Worm (Caenorhabditis elegans): Measurements from ENCODE around the gene scav-3.

Gene scav-3

ce11 chrIII:12428799-12429351 lies 27.8 kb downstream of the scav-3 start:
- TF ChIP-seq pes-1 (GFP tag; IDR thresholded peaks at IDR 0.05) = no peak
- no peak for TF ChIP-seq tbx-37 (GFP tag; conservative IDR thresholded peaks at IDR 0.05)
- TF ChIP-seq sea-1 (GFP tag; conservative IDR thresholded peaks at IDR 0.05) = no peak
- no peak for TF ChIP-seq tbx-11 (GFP tag; IDR thresholded peaks at IDR 0.05)
- TF ChIP-seq ets-7 (tag; optimal IDR thresholded peaks at IDR 0.05) = no peak
- no peak for TF ChIP-seq F13C5.2 (tag; optimal IDR thresholded peaks at IDR 0.05)
- no peak for TF ChIP-seq ama-1 (optimal IDR thresholded peaks at IDR 0.05)
- TF ChIP-seq ceh-36 (tag; optimal IDR thresholded peaks at IDR 0.05) = no peak
- TF ChIP-seq flt-1 (GFP tag; IDR thresholded peaks at IDR 0.05) = no peak
- no peak for TF ChIP-seq hmg-4 (GFP tag; optimal IDR thresholded peaks at IDR 0.05)
- no peak for TF ChIP-seq scrt-1 (GFP tag; IDR thresholded peaks at IDR 0.05)
- no peak for TF ChIP-seq hmbx-1 (tag; optimal IDR thresholded peaks at IDR 0.05)
- TF ChIP-seq aly-1 (tag; optimal IDR thresholded peaks at IDR 0.05) = no peak
- TF ChIP-seq B0310.2 (tag; optimal IDR thresholded peaks at IDR 0.05) = no peak
- no peak for TF ChIP-seq tra-4 (tag; optimal IDR thresholded peaks at IDR 0.05)
- TF ChIP-seq ceh-13 (GFP tag; optimal IDR thresholded peaks at IDR 0.05) = no peak
- no peak for TF ChIP-seq hnd-1 (tag; optimal IDR thresholded peaks at IDR 0.05)

ce11 chrIII:12428264-12428627 lies 28.4 kb downstream of the scav-3 start:
- no peak for TF ChIP-seq tbx-11 (GFP tag; IDR thresholded peaks at IDR 0.05)
- no peak for TF ChIP-seq pes-1 (GFP tag; IDR thresholded peaks at IDR 0.05)
- no peak for TF ChIP-seq scrt-1 (GFP tag; IDR thresholded peaks at IDR 0.05)
- no peak for TF ChIP-seq ets-7 (tag; optimal IDR thresholded peaks at IDR 0.05)
- no peak for TF ChIP-seq hmbx-1 (tag; optimal IDR thresholded peaks at IDR 0.05)
- no peak for TF ChIP-seq hnd-1 (tag; optimal IDR thresholded peaks at IDR 0.05)

ce11 chrIII:12427527-12428263 lies 29.0 kb downstream of the scav-3 start:
- TF ChIP-seq tbx-37 (GFP tag; conservative IDR thresholded peaks at IDR 0.05) (no peak), ceh-13 (GFP tag; optimal IDR thresholded peaks at IDR 0.05) (no peak), hmg-4 (GFP tag; optimal IDR thresholded peaks at IDR 0.05) (no peak), sea-1 (GFP tag; conservative IDR thresholded peaks at IDR 0.05) (no peak), flt-1 (GFP tag; IDR thresholded peaks at IDR 0.05) (no peak), tbx-11 (GFP tag; IDR thresholded peaks at IDR 0.05) (no peak), B0310.2 (tag; optimal IDR thresholded peaks at IDR 0.05) (no peak), F13C5.2 (tag; optimal IDR thresholded peaks at IDR 0.05) (no peak), hnd-1 (tag; optimal IDR thresholded peaks at IDR 0.05) (no peak), pes-1 (GFP tag; IDR thresholded peaks at IDR 0.05) (no peak), ets-7 (tag; optimal IDR thresholded peaks at IDR 0.05) (no peak), ama-1 (optimal IDR thresholded peaks at IDR 0.05) (no peak), ceh-36 (tag; optimal IDR thresholded peaks at IDR 0.05) (no peak), tra-4 (tag; optimal IDR thresholded peaks at IDR 0.05) (no peak), scrt-1 (GFP tag; IDR thresholded peaks at IDR 0.05) (no peak)

- TF ChIP-seq ceh-36 (tag; optimal IDR thresholded peaks at IDR 0.05) = no peak
- no peak for TF ChIP-seq sea-1 (GFP tag; conservative IDR thresholded peaks at IDR 0.05)
- no peak for TF ChIP-seq ceh-13 (GFP tag; optimal IDR thresholded peaks at IDR 0.05)
- TF ChIP-seq ets-7 (tag; optimal IDR thresholded peaks at IDR 0.05) = no peak
Measured at ce11 chrIII:12426558-12426957, 30.1 kb downstream of the scav-3 start, which contains the start of gene pie-1. Gene pie-1, plus strand, starts transcription at chrIII:12426893.

ce11 chrIII:12425846-12426405 lies 30.7 kb downstream of the scav-3 start:
- TF ChIP-seq B0310.2 (tag; optimal IDR thresholded peaks at IDR 0.05) (no peak), hnd-1 (tag; optimal IDR thresholded peaks at IDR 0.05) (no peak), flt-1 (GFP tag; IDR thresholded peaks at IDR 0.05) (no peak), aly-1 (tag; optimal IDR thresholded peaks at IDR 0.05) (no peak), ets-7 (tag; optimal IDR thresholded peaks at IDR 0.05) (no peak), scrt-1 (GFP tag; IDR thresholded peaks at IDR 0.05) (no peak), tra-4 (tag; optimal IDR thresholded peaks at IDR 0.05) (no peak), pes-1 (GFP tag; IDR thresholded peaks at IDR 0.05) (no peak), ceh-13 (GFP tag; optimal IDR thresholded peaks at IDR 0.05) (no peak), tbx-11 (GFP tag; IDR thresholded peaks at IDR 0.05) (no peak), ama-1 (optimal IDR thresholded peaks at IDR 0.05) (no peak), tbx-37 (GFP tag; conservative IDR thresholded peaks at IDR 0.05) (no peak), sea-1 (GFP tag; conservative IDR thresholded peaks at IDR 0.05) (no peak), hmg-4 (GFP tag; optimal IDR thresholded peaks at IDR 0.05) (no peak), ceh-36 (tag; optimal IDR thresholded peaks at IDR 0.05) (no peak), F13C5.2 (tag; optimal IDR thresholded peaks at IDR 0.05) (no peak), hmbx-1 (tag; optimal IDR thresholded peaks at IDR 0.05) (no peak)

ce11 chrIII:12424663-12425062 lies 32.0 kb downstream of the scav-3 start:
- no peak for TF ChIP-seq ceh-13 (GFP tag; optimal IDR thresholded peaks at IDR 0.05)
- no peak for TF ChIP-seq hmbx-1 (tag; optimal IDR thresholded peaks at IDR 0.05)
- TF ChIP-seq tbx-37 (GFP tag; conservative IDR thresholded peaks at IDR 0.05) = no peak
- TF ChIP-seq tra-4 (tag; optimal IDR thresholded peaks at IDR 0.05) = no peak
- TF ChIP-seq aly-1 (tag; optimal IDR thresholded peaks at IDR 0.05) = no peak
- TF ChIP-seq scrt-1 (GFP tag; IDR thresholded peaks at IDR 0.05) = no peak
- no peak for TF ChIP-seq ets-7 (tag; optimal IDR thresholded peaks at IDR 0.05)
- TF ChIP-seq F13C5.2 (tag; optimal IDR thresholded peaks at IDR 0.05) = no peak
- TF ChIP-seq hnd-1 (tag; optimal IDR thresholded peaks at IDR 0.05) = no peak
- TF ChIP-seq tbx-11 (GFP tag; IDR thresholded peaks at IDR 0.05) = no peak
- TF ChIP-seq sea-1 (GFP tag; conservative IDR thresholded peaks at IDR 0.05) = no peak
- TF ChIP-seq hmg-4 (GFP tag; optimal IDR thresholded peaks at IDR 0.05) = no peak
- no peak for TF ChIP-seq ceh-36 (tag; optimal IDR thresholded peaks at IDR 0.05)
- no peak for TF ChIP-seq pes-1 (GFP tag; IDR thresholded peaks at IDR 0.05)

ce11 chrIII:12424066-12424465 lies 32.6 kb downstream of the scav-3 start:
- TF ChIP-seq F13C5.2 (tag; optimal IDR thresholded peaks at IDR 0.05) (no peak), hnd-1 (tag; optimal IDR thresholded peaks at IDR 0.05) (no peak), ama-1 (optimal IDR thresholded peaks at IDR 0.05) (no peak), flt-1 (GFP tag; IDR thresholded peaks at IDR 0.05) (no peak), tra-4 (tag; optimal IDR thresholded peaks at IDR 0.05) (no peak), scrt-1 (GFP tag; IDR thresholded peaks at IDR 0.05) (no peak), hmg-4 (GFP tag; optimal IDR thresholded peaks at IDR 0.05) (no peak), hmbx-1 (tag; optimal IDR thresholded peaks at IDR 0.05) (no peak), aly-1 (tag; optimal IDR thresholded peaks at IDR 0.05) (no peak), tbx-37 (GFP tag; conservative IDR thresholded peaks at IDR 0.05) (no peak), tbx-11 (GFP tag; IDR thresholded peaks at IDR 0.05) (no peak)

All from whole organism, early embryonic.